Worm (Caenorhabditis elegans) whole organism, early embryonic: ENCODE data around the gene srw-62.

Source experiments
- B0310.2 ChIP-seq: sonication (generic microtip); optimal IDR thresholded peaks from 2 replicates; lab custom pipeline; 2016; ENCODE audit warnings: mild to moderate bottlenecking, missing genetic modification characterization, missing compliant biosample characterization
- aly-1 ChIP-seq: sonication (generic microtip); optimal IDR thresholded peaks from 2 replicates; lab custom pipeline; 2016; ENCODE audit warnings: missing genetic modification characterization, missing compliant biosample characterization
- ama-1 ChIP-seq: fragments of 150-350 bp; optimal IDR thresholded peaks from 2 replicates; lab custom pipeline; 2014
- ceh-36 ChIP-seq: sonication (generic microtip); optimal IDR thresholded peaks from 2 replicates; lab custom pipeline; 2016; ENCODE audit warnings: missing genetic modification characterization, inconsistent platforms, missing compliant biosample characterization
- ets-7 ChIP-seq: sonication (generic microtip); optimal IDR thresholded peaks from 2 replicates; lab custom pipeline; 2016; ENCODE audit warnings: missing genotype, missing genetic modification characterization, missing compliant biosample characterization
- flt-1 ChIP-seq: fragments of 200-800 bp; sonication (Bioruptor generic); IDR thresholded peaks from 2 replicates; pipeline ENCODE4 v1.3.6; 2022; ENCODE audit warnings: missing genetic modification characterization, missing compliant biosample characterization
- hmbx-1 ChIP-seq: sonication (generic microtip); optimal IDR thresholded peaks from 2 replicates; lab custom pipeline; 2016; ENCODE audit warnings: mild to moderate bottlenecking, missing genetic modification characterization, missing compliant biosample characterization
- hnd-1 ChIP-seq: sonication (generic microtip); optimal IDR thresholded peaks from 2 replicates; lab custom pipeline; 2016; ENCODE audit warnings: missing genetic modification characterization, missing compliant biosample characterization
- pes-1 ChIP-seq: fragments of 200-800 bp; sonication (Bioruptor generic); IDR thresholded peaks from 2 replicates; pipeline ENCODE4 v1.3.6; 2022; ENCODE audit warnings: missing genetic modification reagents, missing genetic modification characterization, missing compliant biosample characterization
- sea-1 ChIP-seq: fragments of 200-800 bp; sonication (Bioruptor generic); conservative IDR thresholded peaks from 2 replicates; pipeline ENCODE4 v1.3.6; 2022; ENCODE audit warnings: missing genetic modification characterization, missing compliant biosample characterization
- tbx-37 ChIP-seq: fragments of 200-800 bp; sonication (Bioruptor generic); conservative IDR thresholded peaks from 2 replicates; pipeline ENCODE4 v1.3.6; 2022; ENCODE audit warnings: missing genetic modification reagents, missing genetic modification characterization, missing compliant biosample characterization
- tra-4 ChIP-seq: sonication (generic microtip); optimal IDR thresholded peaks from 2 replicates; lab custom pipeline; 2017; ENCODE audit warnings: missing genetic modification characterization, missing compliant biosample characterization

- TF ChIP-seq sea-1 (GFP tag; lab: Robert Waterston, UW) (no peak), hnd-1 (tag; lab: Kevin White, UChicago) (no peak), B0310.2 (tag; lab: Kevin White, UChicago) (no peak), ama-1 (no peak), flt-1 (GFP tag; lab: Robert Waterston, UW) (no peak), ets-7 (tag; lab: Kevin White, UChicago) (no peak), aly-1 (no peak), hmbx-1 (tag; lab: Kevin White, UChicago) (no peak), tbx-37 (no peak), tra-4 (no peak), ceh-36 (no peak), pes-1 (no peak)
Measured at ce11 chrII:7816163-7816776, 8.9 kb upstream of the srw-62 start, which contains the start of gene cki-2.
